Worm (Caenorhabditis elegans) whole organism, L4 larva: Measurements from ENCODE around the gene Y37H2A.14.

Experiments
- F26F4.8 ChIP-seq: fragments of 200-800 bp; sonication (Bioruptor generic); conservative IDR thresholded peaks from 2 replicates; pipeline ENCODE4 v1.3.6; 2022; ENCODE audit warnings: missing genetic modification characterization, missing compliant biosample characterization
- F49E8.2 ChIP-seq: sonication (generic microtip); optimal IDR thresholded peaks from 2 replicates; lab custom pipeline; 2016; ENCODE audit warnings: missing compliant biosample characterization, mild to moderate bottlenecking, missing genetic modification characterization, borderline replicate concordance
- Y105C5A.15 ChIP-seq: fragments of 200-800 bp; sonication (Bioruptor generic); IDR thresholded peaks from 2 replicates; pipeline ENCODE4 v1.3.6; 2022; ENCODE audit warnings: missing genetic modification characterization, missing compliant biosample characterization
- ama-1 ChIP-seq: fragments of 150-350 bp; optimal IDR thresholded peaks from 2 replicates; lab custom pipeline; 2014; ENCODE audit warnings: inconsistent platforms, mixed read lengths
- arid-1 ChIP-seq: fragments of 200-800 bp; sonication (Bioruptor generic); conservative IDR thresholded peaks from 2 replicates; pipeline ENCODE4 v1.3.6; 2022; ENCODE audit warnings: missing genetic modification reagents, missing genetic modification characterization, missing compliant biosample characterization
- cey-2 ChIP-seq: sonication (generic microtip); optimal IDR thresholded peaks from 3 replicates; lab custom pipeline; 2017; ENCODE audit warnings: missing genetic modification characterization, mild to moderate bottlenecking, missing compliant biosample characterization, antibody characterized with exemption, borderline replicate concordance; ENCODE audit not compliant: insufficient read depth
- ctbp-1 ChIP-seq: fragments of 200-800 bp; sonication (Bioruptor generic); IDR thresholded peaks from 2 replicates; pipeline ENCODE4 v1.3.6; 2022; ENCODE audit warnings: missing genetic modification reagents, missing genetic modification characterization, missing compliant biosample characterization
- daf-12 ChIP-seq: fragments of 150-350 bp; optimal IDR thresholded peaks from 2 replicates; lab custom pipeline; 2014; ENCODE audit warnings: missing biosample characterization, missing genetic modification reagents, missing genetic modification characterization
- daf-16 ChIP-seq, 3 experiments: sonication (generic microtip); optimal IDR thresholded peaks; 2 replicates each; lab custom pipeline; 2016 to 2017; ENCODE audit warnings: missing genetic modification characterization in 3 of 3, missing genetic modification reagents in 3 of 3, mild to moderate bottlenecking in 2 of 3, missing compliant biosample characterization in 2 of 3, missing biosample characterization in 1 of 3, moderate library complexity in 1 of 3
- daf-19 ChIP-seq: fragments of 200-800 bp; sonication (Bioruptor generic); conservative IDR thresholded peaks from 2 replicates; pipeline ENCODE4 v1.3.6; 2022; ENCODE audit warnings: missing genetic modification characterization, missing compliant biosample characterization
- daf-8 ChIP-seq: fragments of 200-800 bp; sonication (Bioruptor generic); IDR thresholded peaks from 2 replicates; pipeline ENCODE4 v1.3.6; 2022; ENCODE audit warnings: missing genetic modification characterization, missing compliant biosample characterization
- dve-1 ChIP-seq: sonication (generic microtip); optimal IDR thresholded peaks from 2 replicates; lab custom pipeline; 2017; ENCODE audit warnings: antibody characterized with exemption, mild to moderate bottlenecking, missing genetic modification characterization, missing compliant biosample characterization; ENCODE audit not compliant: insufficient read depth
- egl-27 ChIP-seq: sonication (generic microtip); optimal IDR thresholded peaks from 3 replicates; lab custom pipeline; 2017; ENCODE audit warnings: missing biosample characterization, missing genetic modification reagents, missing genetic modification characterization
- hlh-11 ChIP-seq: fragments of 200-800 bp; sonication (Bioruptor generic); optimal IDR thresholded peaks from 2 replicates; lab custom pipeline; 2018; ENCODE audit warnings: mild to moderate bottlenecking, missing genetic modification characterization, missing compliant biosample characterization
- hmg-1.1 ChIP-seq: fragments of 200-800 bp; sonication (Bioruptor generic); IDR thresholded peaks from 2 replicates; pipeline ENCODE4 v1.3.6; 2022; ENCODE audit warnings: missing genetic modification reagents, missing genetic modification characterization, missing compliant biosample characterization
- lin-1 ChIP-seq: fragments of 200-800 bp; sonication (Bioruptor generic); IDR thresholded peaks from 2 replicates; pipeline ENCODE4 v1.3.6; 2022; ENCODE audit warnings: missing genetic modification reagents, missing genetic modification characterization, missing compliant biosample characterization
- lin-15B ChIP-seq: fragments of 150-350 bp; sonication (generic microtip); optimal IDR thresholded peaks from 3 replicates; lab custom pipeline; 2014; ENCODE audit warnings: missing biosample characterization, missing genetic modification characterization
- lin-29 ChIP-seq: fragments of 200-800 bp; sonication (Bioruptor generic); IDR thresholded peaks from 2 replicates; pipeline ENCODE4 v1.3.6; 2022; ENCODE audit warnings: missing genetic modification reagents, missing genetic modification characterization, missing compliant biosample characterization
- lir-3 ChIP-seq: sonication (generic microtip); optimal IDR thresholded peaks from 2 replicates; lab custom pipeline; 2016; ENCODE audit warnings: mild to moderate bottlenecking, missing genetic modification characterization, missing compliant biosample characterization
- madf-9 ChIP-seq: fragments of 200-800 bp; sonication (Bioruptor generic); conservative IDR thresholded peaks from 2 replicates; pipeline ENCODE4 v1.3.6; 2022; ENCODE audit warnings: missing genetic modification reagents, missing genetic modification characterization, missing compliant biosample characterization
- mes-2 ChIP-seq: sonication (generic microtip); optimal IDR thresholded peaks from 2 replicates; lab custom pipeline; 2016; ENCODE audit warnings: missing genotype, mild to moderate bottlenecking, missing genetic modification characterization, missing compliant biosample characterization; ENCODE audit not compliant: poor library complexity, severe bottlenecking
- mxl-2 ChIP-seq: fragments of 200-800 bp; sonication (Bioruptor generic); conservative IDR thresholded peaks from 2 replicates; pipeline ENCODE4 v1.3.6; 2022; ENCODE audit warnings: missing genetic modification reagents, missing genetic modification characterization, missing compliant biosample characterization
- nhr-102 ChIP-seq: sonication (generic microtip); optimal IDR thresholded peaks from 2 replicates; lab custom pipeline; 2016; ENCODE audit warnings: mild to moderate bottlenecking, missing genetic modification characterization, moderate library complexity, missing compliant biosample characterization
- nhr-11 ChIP-seq: fragments of 150-350 bp; optimal IDR thresholded peaks from 2 replicates; lab custom pipeline; 2014; ENCODE audit warnings: missing biosample characterization, missing genetic modification characterization
- nhr-237 ChIP-seq: sonication (generic microtip); optimal IDR thresholded peaks from 2 replicates; lab custom pipeline; 2017; ENCODE audit warnings: missing biosample characterization, missing genetic modification characterization
- nhr-41 ChIP-seq: fragments of 200-800 bp; sonication (Bioruptor generic); IDR thresholded peaks from 2 replicates; pipeline ENCODE4 v1.3.6; 2022; ENCODE audit warnings: missing genetic modification reagents, missing genetic modification characterization, missing compliant biosample characterization
- nhr-42 ChIP-seq: fragments of 200-800 bp; sonication (Bioruptor generic); IDR thresholded peaks from 2 replicates; pipeline ENCODE4 v1.3.6; 2022; ENCODE audit warnings: missing genetic modification characterization, missing compliant biosample characterization
- set-16 ChIP-seq: fragments of 200-800 bp; sonication (Bioruptor generic); IDR thresholded peaks from 2 replicates; pipeline ENCODE4 v1.3.6; 2022; ENCODE audit warnings: missing genetic modification reagents, missing genetic modification characterization, missing compliant biosample characterization
- skn-1 ChIP-seq: fragments of 150-350 bp; optimal IDR thresholded peaks from 2 replicates; lab custom pipeline; 2014; ENCODE audit warnings: missing biosample characterization, missing genetic modification characterization
- tag-97 ChIP-seq: fragments of 200-800 bp; sonication (Bioruptor generic); IDR thresholded peaks from 2 replicates; pipeline ENCODE4 v1.3.6; 2022; ENCODE audit warnings: missing genetic modification characterization, missing compliant biosample characterization
- unc-62 ChIP-seq, 3 experiments: fragments of 150-350 bp in 1 of 3; sonication (generic microtip); optimal IDR thresholded peaks in 2 of 3; peaks in 1 of 3; 1 replicate in 1 of 3; 2 replicates in 2 of 3; lab custom pipeline; 2014 to 2017; ENCODE audit warnings: missing biosample characterization in 3 of 3, missing genetic modification characterization in 3 of 3, missing genetic modification reagents in 3 of 3, missing genotype in 1 of 3
- vab-7 ChIP-seq: fragments of 200-800 bp; sonication (Bioruptor generic); IDR thresholded peaks from 2 replicates; pipeline ENCODE4 v1.3.6; 2022; ENCODE audit warnings: missing genetic modification reagents, missing genetic modification characterization, missing compliant biosample characterization
- zfp-2 ChIP-seq: sonication (generic microtip); optimal IDR thresholded peaks from 2 replicates; lab custom pipeline; 2016; ENCODE audit warnings: mild to moderate bottlenecking, missing genetic modification characterization, missing compliant biosample characterization
- zfp-3 ChIP-seq: fragments of 200-800 bp; sonication (Bioruptor generic); conservative IDR thresholded peaks from 2 replicates; pipeline ENCODE4 v1.3.6; 2022; ENCODE audit warnings: missing genetic modification reagents, missing genetic modification characterization, missing compliant biosample characterization
- zip-2 ChIP-seq: fragments of 150-350 bp; optimal IDR thresholded peaks from 2 replicates; lab custom pipeline; 2014; ENCODE audit warnings: missing biosample characterization, missing genetic modification characterization

Gene Y37H2A.14

DNA sequence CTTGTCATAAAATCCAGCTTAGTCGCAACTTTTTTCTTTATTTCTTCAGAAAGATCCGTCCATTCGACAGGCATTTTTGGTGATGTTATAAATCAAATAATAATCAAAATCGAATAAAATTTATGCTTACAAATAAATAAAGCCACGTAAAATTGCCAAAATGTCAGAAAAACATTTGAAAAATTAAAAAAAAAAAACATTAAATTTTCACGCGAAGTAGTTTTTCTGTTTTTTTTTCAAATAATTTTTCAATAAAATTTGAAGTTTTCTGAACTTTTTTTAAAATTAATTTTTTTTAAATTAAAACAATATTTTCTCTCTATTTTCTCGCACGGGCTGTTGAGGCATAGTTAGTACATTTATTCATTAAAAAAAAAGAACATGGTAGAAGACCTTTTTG is 35.1 kb downstream of the Y37H2A.14 start, which contains the start of gene C31G12.4:
Gene C31G12.4 (minus strand): TSS at position 101 of the 400 bp plus-strand sequence.
- TF ChIP-seq dve-1 (no peak), zfp-2 (tag; lab: Kevin White, UChicago) (no peak), set-16 (GFP tag; lab: Robert Waterston, UW) (no peak), hlh-11 (tag; lab: Kevin White, UChicago) (no peak), egl-27 (tag; lab: Kevin White, UChicago) (no peak), F26F4.8 (GFP tag; lab: Robert Waterston, UW) (no peak), skn-1 (tag; lab: Kevin White, UChicago) (no peak), nhr-237 (tag; lab: Kevin White, UChicago) (no peak), lin-1 (no peak), lin-15B (tag; lab: Kevin White, UChicago) (no peak), nhr-42 (no peak)
- TF ChIP-seq, all 104 proteins: peak for 0

ce11 chrV:18179663-18180062 is 36.1 kb downstream of the Y37H2A.14 start, which contains the start of gene C31G12.1:
Gene C31G12.1 (plus strand): TSS chrV:18179963.
- TF ChIP-seq Y105C5A.15 (GFP tag; lab: Robert Waterston, UW) (no peak), vab-7 (GFP tag; lab: Robert Waterston, UW) (no peak), F49E8.2 (no peak), nhr-41 (GFP tag; lab: Robert Waterston, UW) (no peak), hmg-1.1 (GFP tag; lab: Robert Waterston, UW) (no peak), cey-2 (tag; lab: Kevin White, UChicago) (no peak), nhr-11 (tag; lab: Kevin White, UChicago) (no peak), arid-1 (GFP tag; lab: Robert Waterston, UW) (no peak), daf-16 (GFP tag; optimal IDR thresholded peaks at IDR 0.05; lab: Kevin White, UChicago) (no peak), daf-16 (tag; optimal IDR thresholded peaks at IDR 0.05; lab: Kevin White, UChicago) (no peak), zfp-3 (GFP tag; lab: Robert Waterston, UW) (no peak), zip-2 (tag; lab: Kevin White, UChicago) (no peak), mxl-2 (GFP tag; lab: Robert Waterston, UW) (no peak), ama-1 (lab: Kevin White, UChicago) (no peak), lin-29 (GFP tag; lab: Robert Waterston, UW) (no peak), lir-3 (tag; lab: Kevin White, UChicago) (no peak), ctbp-1 (GFP tag; lab: Robert Waterston, UW) (no peak), madf-9 (no peak), nhr-102 (no peak), unc-62 (GFP tag; optimal IDR thresholded peaks at IDR 0.05 in 1 of 2; lab: Kevin White, UChicago) (no peak), unc-62 (tag; optimal IDR thresholded peaks at IDR 0.05; lab: Kevin White, UChicago) (no peak)
- TF ChIP-seq, all 104 proteins: peak for 0

DNA sequence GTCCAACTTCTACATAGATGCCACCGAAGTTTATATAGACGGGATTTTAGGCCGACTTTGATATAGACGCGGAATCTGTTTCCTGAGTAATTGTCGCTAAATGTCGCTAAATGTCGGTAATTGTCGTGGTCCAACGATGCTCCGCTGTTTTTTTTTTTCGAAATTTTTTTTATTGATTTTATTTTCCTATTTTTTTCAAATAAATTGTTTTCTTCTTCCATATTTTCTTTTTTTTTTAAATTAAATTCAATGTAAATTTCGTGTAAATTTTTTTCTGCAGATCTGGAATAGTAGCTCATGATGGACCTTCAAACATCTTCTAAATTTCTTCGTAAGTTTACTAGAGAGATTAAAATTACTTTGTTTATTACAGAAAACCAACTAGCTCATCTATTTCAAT is 41.4 kb downstream of the Y37H2A.14 start, which contains the start of gene C31G12.3:
Gene C31G12.3 (plus strand): TSS at position 301 of the 400 bp plus-strand sequence.
- TF ChIP-seq daf-12 (tag; lab: Kevin White, UChicago): no peak
- TF ChIP-seq Y105C5A.15 (GFP tag; lab: Robert Waterston, UW): no peak
- TF ChIP-seq tag-97 (GFP tag; lab: Robert Waterston, UW): no peak
- TF ChIP-seq zip-2 (tag; lab: Kevin White, UChicago): no peak
- no peak for TF ChIP-seq mes-2 (tag; lab: Kevin White, UChicago)
- no peak for TF ChIP-seq daf-8 (GFP tag; lab: Robert Waterston, UW)
- no peak for TF ChIP-seq daf-19 (GFP tag; lab: Robert Waterston, UW)
